Fruit fly (Drosophila melanogaster): Measurements from ENCODE around the gene Sod1.
A peak's percentile ranks its signal among the peaks of the same experiment; 100 is the strongest.

The Sod1 gene

DNA sequence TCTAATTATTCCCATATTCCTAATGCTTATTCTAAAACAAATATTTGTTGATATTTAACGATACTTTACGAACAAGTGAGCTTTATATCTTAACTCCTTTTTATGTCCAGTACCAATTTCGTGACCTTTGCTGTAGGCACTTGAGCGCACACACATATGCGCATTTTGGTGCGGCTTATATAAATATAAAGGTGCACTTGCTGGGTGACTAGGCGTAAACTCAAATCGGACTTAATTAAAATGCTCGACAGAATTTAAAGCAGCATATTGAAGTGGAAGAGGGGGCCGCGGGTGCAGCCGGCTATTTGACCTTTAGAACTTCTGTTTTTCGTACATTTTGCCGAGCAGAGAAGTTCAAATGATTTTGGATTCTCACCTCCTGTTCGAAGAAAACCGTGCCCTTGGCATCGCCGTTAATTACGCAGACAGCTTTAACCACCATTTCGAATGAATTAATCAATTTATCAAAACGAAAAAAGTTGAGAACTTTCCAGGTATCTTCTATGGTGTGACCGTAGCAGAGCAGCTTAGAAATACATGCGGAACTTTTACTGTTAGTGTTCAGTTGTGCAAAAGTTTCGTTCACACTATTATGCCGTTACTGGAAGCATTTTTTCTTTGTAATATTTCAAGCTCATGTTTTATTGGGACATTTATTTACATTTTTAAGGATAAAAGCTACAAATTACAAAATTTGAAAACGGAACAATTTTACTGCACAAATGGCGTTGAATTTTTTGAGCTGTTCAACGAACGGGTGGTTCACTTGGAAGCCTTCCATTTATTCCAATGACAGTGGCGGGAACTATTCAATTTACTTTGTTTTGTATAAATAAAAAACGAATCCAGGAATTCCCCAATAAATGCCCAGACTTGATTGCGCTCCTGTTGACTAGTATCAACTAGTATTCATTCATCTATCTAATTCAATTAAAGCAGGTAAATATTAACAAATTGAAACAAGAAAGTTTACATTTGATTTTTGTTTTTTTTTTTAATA is at the start of gene Sod1 (continued):
- TF ChIP-seq MESR4 (GFP tag; optimal IDR thresholded peaks at IDR 0.05) (peak; percentile 75), lola (GFP tag; optimal IDR thresholded peaks at IDR 0.05) (no peak), hbn (GFP tag; IDR thresholded peaks at IDR 0.05; ENCODE audit: partially characterized antibody) (no peak), CG13775 (GFP tag; optimal IDR thresholded peaks at IDR 0.05) (no peak), lov (optimal IDR thresholded peaks at IDR 0.05) (no peak), lov (GFP tag; IDR thresholded peaks at IDR 0.05) (no peak), sima (GFP tag; optimal IDR thresholded peaks at IDR 0.05) (no peak), cas (GFP tag; IDR thresholded peaks at IDR 0.05) (no peak), CG11695 (GFP tag; IDR thresholded peaks at IDR 0.05) (no peak), CG2202 (tag; optimal IDR thresholded peaks at IDR 0.05) (no peak), B-H2 (GFP tag; optimal IDR thresholded peaks at IDR 0.05) (no peak), BEAF-32 (GFP tag; optimal IDR thresholded peaks at IDR 0.05) (peak; percentile 20), her (GFP tag; optimal IDR thresholded peaks at IDR 0.05) (no peak), CG15601 (tag; optimal IDR thresholded peaks at IDR 0.05) (no peak), gfzf (GFP tag; optimal IDR thresholded peaks at IDR 0.05) (peak; percentile 92), CG10431 (GFP tag; optimal IDR thresholded peaks at IDR 0.05) (no peak), row (GFP tag; IDR thresholded peaks at IDR 0.05) (peak; percentile 45; the same call in 2 of the 3 replicates), ab (GFP tag; optimal IDR thresholded peaks at IDR 0.05) (no peak), CG11560 (tag; IDR thresholded peaks at IDR 0.05) (no peak), inv (GFP tag; IDR thresholded peaks at IDR 0.05; ENCODE audit: partially characterized antibody) (no peak), mam (GFP tag; optimal IDR thresholded peaks at IDR 0.05) (no peak), Drgx (GFP tag; IDR thresholded peaks at IDR 0.05) (0 out of 2 replicates have a peak, but pooled peaks have one; percentile 19), nerfin-1 (tag; optimal IDR thresholded peaks at IDR 0.05) (no peak), HLH4C (GFP tag; IDR thresholded peaks at IDR 0.05; ENCODE audit: partially characterized antibody) (no peak), CG17612 (GFP tag; IDR thresholded peaks at IDR 0.05) (no peak), Dfd (GFP tag; optimal IDR thresholded peaks at IDR 0.05) (no peak), maf-S (GFP tag; optimal IDR thresholded peaks at IDR 0.05) (peak; percentile 24), CG13287 (GFP tag; IDR thresholded peaks at IDR 0.05; ENCODE audit: partially characterized antibody) (peak; percentile 38; the same call in 1 of the 2 replicates), aop (GFP tag; IDR thresholded peaks at IDR 0.05) (no peak), Ets97D (GFP tag; optimal IDR thresholded peaks at IDR 0.05) (peak; percentile 38), CG9215 (GFP tag; IDR thresholded peaks at IDR 0.05) (no peak), Hr51 (GFP tag; optimal IDR thresholded peaks at IDR 0.05) (no peak), abd-A (tag; optimal IDR thresholded peaks at IDR 0.05) (no peak), grau (tag; optimal IDR thresholded peaks at IDR 0.05) (no peak), ash1 (GFP tag; optimal IDR thresholded peaks at IDR 0.05) (no peak), Six4 (GFP tag; optimal IDR thresholded peaks at IDR 0.05) (no peak), CG6813 (GFP tag; optimal IDR thresholded peaks at IDR 0.05) (no peak), Myb (GFP tag; optimal IDR thresholded peaks at IDR 0.05) (peak; percentile 56), H2.0 (GFP tag; IDR thresholded peaks at IDR 0.05) (no peak), CG14965 (GFP tag; optimal IDR thresholded peaks at IDR 0.05; ENCODE audit: borderline replicate concordance) (no peak), CG3163 (GFP tag; optimal IDR thresholded peaks at IDR 0.05) (no peak), CG7963 (GFP tag; IDR thresholded peaks at IDR 0.05; ENCODE audit: partially characterized antibody) (no peak), CG17328 (GFP tag; IDR thresholded peaks at IDR 0.05) (no peak), CG30431 (GFP tag; optimal IDR thresholded peaks at IDR 0.05) (no peak), CG1233 (GFP tag; optimal IDR thresholded peaks at IDR 0.05) (no peak), Aef1 (GFP tag; IDR thresholded peaks at IDR 0.05) (no peak), unpg (GFP tag; optimal IDR thresholded peaks at IDR 0.05) (no peak), Stat92E (GFP tag; optimal IDR thresholded peaks at IDR 0.05) (no peak)

Measured in whole organism, embryonic.